Fruit fly (Drosophila melanogaster) whole organism, pupa: ENCODE data around the gene CG18281.

Experiments used
- CG10348 ChIP-seq: fragments of 200-800 bp; sonication (Bioruptor generic); IDR thresholded peaks from 2 replicates; pipeline ENCODE4 v1.3.6; 2022; ENCODE audit warnings: missing biosample characterization, missing genetic modification characterization
- CG12605 ChIP-seq: fragments of 200-800 bp; sonication (Bioruptor generic); IDR thresholded peaks from 2 replicates; pipeline ENCODE4 v1.3.6; 2022; ENCODE audit warnings: missing biosample characterization, missing genetic modification characterization
- CG14655 ChIP-seq: fragments of 200-800 bp; sonication (Bioruptor generic); optimal IDR thresholded peaks from 3 replicates; lab custom pipeline; 2017; ENCODE audit warnings: mild to moderate bottlenecking, missing biosample characterization, missing genetic modification reagents, missing genetic modification characterization
- CG15710 ChIP-seq: fragments of 200-800 bp; sonication (Bioruptor generic); optimal IDR thresholded peaks from 2 replicates; lab custom pipeline; 2018; ENCODE audit warnings: missing biosample characterization, mild to moderate bottlenecking, missing genetic modification characterization, moderate library complexity
- CG17806 ChIP-seq: fragments of 200-800 bp; sonication (Bioruptor generic); optimal IDR thresholded peaks from 2 replicates; lab custom pipeline; 2018; ENCODE audit warnings: missing biosample characterization, mild to moderate bottlenecking, missing genetic modification characterization, moderate library complexity
- CG32121 ChIP-seq: fragments of 200-800 bp; sonication (Bioruptor generic); IDR thresholded peaks from 2 replicates; pipeline ENCODE4 v1.3.6; 2022; ENCODE audit warnings: missing biosample characterization, missing genetic modification characterization
- CG8301 ChIP-seq: fragments of 200-800 bp; sonication (Bioruptor generic); optimal IDR thresholded peaks from 2 replicates; lab custom pipeline; 2018; ENCODE audit warnings: missing biosample characterization, mild to moderate bottlenecking, missing genetic modification characterization
- D1 ChIP-seq: fragments of 200-800 bp; sonication (Bioruptor generic); optimal IDR thresholded peaks from 2 replicates; lab custom pipeline; 2018; ENCODE audit warnings: missing biosample characterization, mild to moderate bottlenecking, missing genetic modification characterization, moderate library complexity
- EcR ChIP-seq: fragments of 200-800 bp; sonication (Bioruptor generic); optimal IDR thresholded peaks from 3 replicates; lab custom pipeline; 2019; ENCODE audit warnings: missing biosample characterization, missing genetic modification characterization, mild to moderate bottlenecking, moderate library complexity, missing genetic modification reagents
- Ets98B ChIP-seq: fragments of 200-800 bp; sonication (Bioruptor generic); IDR thresholded peaks from 2 replicates; pipeline ENCODE4 v1.3.6; 2022; ENCODE audit warnings: missing biosample characterization, missing genetic modification characterization
- Pif1A ChIP-seq: fragments of 200-800 bp; sonication (Bioruptor generic); optimal IDR thresholded peaks from 3 replicates; lab custom pipeline; 2016; ENCODE audit warnings: missing biosample characterization, missing genetic modification characterization
- Pif1B ChIP-seq: fragments of 200-800 bp; sonication (Bioruptor generic); optimal IDR thresholded peaks from 3 replicates; lab custom pipeline; 2016; ENCODE audit warnings: missing biosample characterization, missing genetic modification characterization
- fd96Ca ChIP-seq: fragments of 200-800 bp; sonication (Bioruptor generic); IDR thresholded peaks from 3 replicates; pipeline ENCODE4 v1.3.6; 2022; ENCODE audit warnings: missing biosample characterization, missing genetic modification characterization

- no peak for TF ChIP-seq CG8301 (tag; lab: Kevin White, UChicago)
- TF ChIP-seq CG14655 (GFP tag; lab: Kevin White, UChicago), result no peak
- no peak for TF ChIP-seq Pif1B (GFP tag; lab: Kevin White, UChicago)
- TF ChIP-seq CG12605 (GFP tag; lab: Robert Waterston, UW), result no peak
- TF ChIP-seq fd96Ca (GFP tag; lab: Robert Waterston, UW), result no peak
- no peak for TF ChIP-seq CG15710 (tag; lab: Kevin White, UChicago)
- no peak for TF ChIP-seq EcR (GFP tag; lab: Kevin White, UChicago)
- TF ChIP-seq Pif1A (GFP tag; lab: Kevin White, UChicago), result no peak
- TF ChIP-seq D1 (tag; lab: Kevin White, UChicago), result no peak
- no peak for TF ChIP-seq CG17806 (tag; lab: Kevin White, UChicago)
- TF ChIP-seq CG32121 (GFP tag; lab: Robert Waterston, UW), result no peak
- TF ChIP-seq Ets98B (GFP tag; lab: Robert Waterston, UW), result no peak
- TF ChIP-seq CG10348 (GFP tag; lab: Robert Waterston, UW), result no peak
Observed at dm6 chr3L:20460383-20460782, 39.3 kb upstream of the CG18281 start, which contains the start of gene mag.
